Worm (Caenorhabditis elegans): Measurements from ENCODE around the gene sru-35.

sru-35 gene

DNA sequence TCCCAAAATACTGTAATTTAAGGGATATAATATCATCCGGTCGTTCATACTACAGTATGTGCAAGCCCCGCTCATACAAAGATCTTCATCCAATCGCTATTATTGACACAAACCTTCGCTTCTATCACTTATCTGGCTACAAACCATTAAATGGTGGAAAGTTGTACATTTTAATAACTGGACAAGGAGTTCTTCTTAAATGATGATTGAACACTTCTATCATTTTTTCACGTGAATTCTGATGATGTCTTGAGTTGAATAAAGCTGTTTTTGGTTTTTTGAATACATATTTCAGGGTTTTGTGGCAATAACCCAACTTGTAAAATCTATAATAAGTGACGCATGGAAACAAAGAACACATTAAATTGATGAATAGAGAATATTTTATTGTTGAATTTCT lies 32.6 kb upstream of the sru-35 start:
- TF ChIP-seq lin-13 (GFP tag; optimal IDR thresholded peaks at IDR 0.05) (peak; percentile 13), crh-2 (tag; optimal IDR thresholded peaks at IDR 0.05) (peak; percentile 24), alr-1 (tag; optimal IDR thresholded peaks at IDR 0.05) (no peak), sma-3 (GFP tag; optimal IDR thresholded peaks at IDR 0.05) (peak; percentile 41), nhr-25 (tag; optimal IDR thresholded peaks at IDR 0.05) (peak; percentile 41), nhr-21 (tag; optimal IDR thresholded peaks at IDR 0.05) (peak; percentile 25), fos-1 (tag; optimal IDR thresholded peaks at IDR 0.05) (peak; percentile 8), nhr-10 (tag; optimal IDR thresholded peaks at IDR 0.05) (no peak)

DNA sequence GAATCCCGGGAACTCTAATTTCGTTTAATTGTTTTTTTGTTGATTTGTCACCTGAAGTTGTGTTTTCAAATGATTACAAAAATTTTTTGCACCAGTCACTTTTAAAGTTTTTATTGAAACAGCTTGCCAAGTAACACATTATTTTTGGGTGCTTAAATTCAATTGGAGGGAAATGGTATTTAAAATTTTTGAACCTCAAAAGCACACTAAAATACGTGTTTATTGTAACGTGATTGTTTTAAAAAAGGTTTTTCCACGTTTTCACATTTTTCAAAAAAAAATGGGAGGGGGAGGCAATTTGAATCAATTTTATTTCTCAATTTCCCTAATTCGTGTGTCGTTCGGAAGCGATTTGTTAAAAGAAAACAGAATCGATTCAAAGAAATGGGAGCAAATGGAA lies 31.1 kb upstream of the sru-35 start, which contains the start of gene T28C6.5:
Gene T28C6.5, plus strand, starts transcription at position 301 of the 400 bp plus-strand sequence.
- TF ChIP-seq lin-11 (tag; optimal IDR thresholded peaks at IDR 0.05): no peak
- no peak for TF ChIP-seq sem-4 (tag; optimal IDR thresholded peaks at IDR 0.05)
- TF ChIP-seq zag-1 (tag; optimal IDR thresholded peaks at IDR 0.05): no peak
- TF ChIP-seq unc-62 (GFP tag; optimal IDR thresholded peaks at IDR 0.05): no peak
- no peak for TF ChIP-seq nhr-10 (tag; optimal IDR thresholded peaks at IDR 0.05)
- TF ChIP-seq lin-13 (GFP tag; optimal IDR thresholded peaks at IDR 0.05): no peak
- TF ChIP-seq nhr-23 (tag; optimal IDR thresholded peaks at IDR 0.05): no peak
- TF ChIP-seq blmp-1 (tag; optimal IDR thresholded peaks at IDR 0.05; ENCODE audit: insufficient read depth): no peak
- no peak for TF ChIP-seq egl-27 (tag; optimal IDR thresholded peaks at IDR 0.05)
- no peak for TF ChIP-seq lin-39 (tag; optimal IDR thresholded peaks at IDR 0.05)
- TF ChIP-seq sma-3 (GFP tag; optimal IDR thresholded peaks at IDR 0.05): no peak
- no peak for TF ChIP-seq ztf-4 (tag; optimal IDR thresholded peaks at IDR 0.05)
- TF ChIP-seq nhr-12 (tag; optimal IDR thresholded peaks at IDR 0.05): no peak
- no peak for TF ChIP-seq ZK546.5 (tag; optimal IDR thresholded peaks at IDR 0.05)
- TF ChIP-seq ztf-1 (GFP tag; conservative IDR thresholded peaks at IDR 0.05): no peak

DNA sequence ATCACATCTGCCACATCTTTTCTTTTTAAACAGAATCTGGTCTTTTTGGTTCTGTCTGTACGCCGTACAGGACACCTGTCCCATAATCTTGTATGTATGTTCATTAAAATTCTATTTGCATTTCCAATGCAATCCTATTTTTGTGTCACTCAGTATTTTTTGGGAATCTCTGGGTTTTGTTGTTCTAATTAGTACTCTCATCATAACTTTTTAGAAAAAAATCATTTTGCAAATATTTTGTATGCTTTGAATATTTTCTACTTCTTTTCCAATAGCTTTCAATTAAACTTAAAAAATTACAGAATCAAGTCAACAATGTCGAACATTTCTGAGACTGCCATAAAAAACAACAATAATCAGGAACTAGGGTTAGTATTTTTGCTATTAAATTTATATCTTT lies 30.0 kb upstream of the sru-35 start, which contains the start of gene T28C6.3:
Gene T28C6.3, plus strand, starts transcription at position 301 of the 400 bp plus-strand sequence.
- TF ChIP-seq nhr-21 (tag; optimal IDR thresholded peaks at IDR 0.05) (no peak), dmd-4 (tag; optimal IDR thresholded peaks at IDR 0.05) (no peak), aly-2 (tag; optimal IDR thresholded peaks at IDR 0.05) (no peak), nhr-25 (tag; optimal IDR thresholded peaks at IDR 0.05) (no peak), alr-1 (tag; optimal IDR thresholded peaks at IDR 0.05) (no peak), unc-55 (GFP tag; optimal IDR thresholded peaks at IDR 0.05) (no peak), unc-39 (tag; optimal IDR thresholded peaks at IDR 0.05) (no peak), elt-3 (tag; optimal IDR thresholded peaks at IDR 0.05) (no peak), nhr-10 (tag; optimal IDR thresholded peaks at IDR 0.05) (no peak), mbf-1 (tag; optimal IDR thresholded peaks at IDR 0.05) (no peak), nhr-23 (tag; optimal IDR thresholded peaks at IDR 0.05) (no peak), nhr-11 (tag; optimal IDR thresholded peaks at IDR 0.05) (no peak), sma-3 (GFP tag; optimal IDR thresholded peaks at IDR 0.05) (no peak), nhr-129 (tag; optimal IDR thresholded peaks at IDR 0.05) (no peak)

DNA sequence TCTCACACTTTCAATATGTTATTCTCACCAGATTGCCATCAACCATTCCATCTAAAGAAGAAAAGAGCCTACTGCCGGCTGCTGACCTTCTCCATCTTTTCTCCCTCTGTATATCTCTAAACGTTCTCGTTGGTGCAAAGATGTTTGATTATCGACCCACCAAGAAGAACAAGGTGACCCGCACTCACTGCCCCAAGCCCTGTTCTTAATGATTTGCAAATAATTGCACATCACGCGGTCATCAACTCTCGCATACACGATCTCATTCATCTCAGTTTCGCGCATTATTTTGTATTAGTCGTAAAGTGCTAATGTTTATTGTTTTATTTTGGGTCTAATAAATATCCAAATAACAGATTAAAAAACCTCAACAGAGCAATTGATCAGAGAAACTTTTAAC lies 29.4 kb upstream of the sru-35 start:
- TF ChIP-seq nhr-11 (tag; optimal IDR thresholded peaks at IDR 0.05) (no peak), sma-3 (GFP tag; optimal IDR thresholded peaks at IDR 0.05) (no peak), nhr-25 (tag; optimal IDR thresholded peaks at IDR 0.05) (peak; percentile 12)

DNA sequence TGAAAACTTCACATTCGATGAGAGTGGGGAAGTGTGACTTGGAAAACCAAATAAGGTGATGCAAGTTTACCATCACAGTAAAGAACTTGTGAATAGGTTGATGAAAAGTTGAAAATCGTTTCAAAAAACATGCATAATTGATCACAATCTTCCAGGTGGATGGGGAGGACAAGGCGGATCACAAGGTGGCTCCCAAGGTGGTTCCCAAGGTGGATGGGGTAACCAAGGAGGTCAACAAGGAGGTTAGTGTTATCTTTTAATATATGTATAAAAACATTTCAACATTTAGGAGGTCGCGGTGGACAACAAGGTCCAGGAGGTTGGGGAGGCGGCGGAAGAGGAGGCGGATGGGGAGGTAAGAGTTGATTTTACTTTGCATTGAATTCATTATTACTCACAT lies 27.6 kb upstream of the sru-35 start, which contains the start of gene T28C6.10:
Gene T28C6.10, plus strand, starts transcription at position 301 of the 400 bp plus-strand sequence.
- TF ChIP-seq unc-39 (tag; optimal IDR thresholded peaks at IDR 0.05) (no peak), lin-39 (tag; optimal IDR thresholded peaks at IDR 0.05) (no peak), unc-55 (GFP tag; optimal IDR thresholded peaks at IDR 0.05) (no peak), egl-27 (tag; optimal IDR thresholded peaks at IDR 0.05) (no peak), ama-1 (optimal IDR thresholded peaks at IDR 0.05) (no peak), unc-62 (GFP tag; optimal IDR thresholded peaks at IDR 0.05) (no peak), nhr-10 (tag; optimal IDR thresholded peaks at IDR 0.05) (no peak), aly-2 (tag; optimal IDR thresholded peaks at IDR 0.05) (no peak), F13H6.1 (tag; optimal IDR thresholded peaks at IDR 0.05) (no peak), alr-1 (tag; optimal IDR thresholded peaks at IDR 0.05) (no peak), lin-13 (GFP tag; optimal IDR thresholded peaks at IDR 0.05) (no peak), crh-2 (tag; optimal IDR thresholded peaks at IDR 0.05) (no peak), ztf-4 (tag; optimal IDR thresholded peaks at IDR 0.05) (no peak), sma-9 (GFP tag; optimal IDR thresholded peaks at IDR 0.05) (no peak), sma-9 (tag; optimal IDR thresholded peaks at IDR 0.05) (no peak), skn-1 (tag; optimal IDR thresholded peaks at IDR 0.05) (no peak), R02D3.7 (tag; optimal IDR thresholded peaks at IDR 0.05) (no peak), elt-1 (tag; optimal IDR thresholded peaks at IDR 0.05) (no peak), lsy-2 (tag; optimal IDR thresholded peaks at IDR 0.05) (no peak)

Data from whole organism, L2 larva.